Worm (Caenorhabditis elegans) whole organism, midembryonic: ENCODE data around the gene gcy-33.

ENCODE experiments used
- T22C8.4 ChIP-seq: fragments of 200-800 bp; sonication (Bioruptor generic); IDR thresholded peaks from 2 replicates; pipeline ENCODE4 v1.3.6; 2022; ENCODE audit warnings: missing genetic modification characterization, missing compliant biosample characterization
- cog-1 ChIP-seq: sonication (generic microtip); optimal IDR thresholded peaks from 2 replicates; lab custom pipeline; 2016; ENCODE audit warnings: missing genetic modification characterization, missing compliant biosample characterization
- flt-1 ChIP-seq: fragments of 200-800 bp; sonication (Bioruptor generic); IDR thresholded peaks from 2 replicates; pipeline ENCODE4 v1.3.6; 2022; ENCODE audit warnings: missing genetic modification characterization, missing compliant biosample characterization
- klf-2 ChIP-seq: fragments of 200-800 bp; sonication (Bioruptor generic); conservative IDR thresholded peaks from 2 replicates; pipeline ENCODE4 v1.3.6; 2022; ENCODE audit warnings: missing genetic modification reagents, missing genetic modification characterization, missing compliant biosample characterization
- med-1 ChIP-seq: sonication (generic microtip); optimal IDR thresholded peaks from 2 replicates; lab custom pipeline; 2017; ENCODE audit warnings: missing genetic modification characterization, mild to moderate bottlenecking, missing compliant biosample characterization, antibody characterized with exemption, missing genetic modification reagents; ENCODE audit not compliant: insufficient read depth
- ref-1 ChIP-seq: fragments of 200-800 bp; sonication (Bioruptor generic); conservative IDR thresholded peaks from 2 replicates; pipeline ENCODE4 v1.3.6; 2022; ENCODE audit warnings: missing genetic modification reagents, missing genetic modification characterization, missing compliant biosample characterization
- tab-1 ChIP-seq: fragments of 200-800 bp; sonication (Bioruptor generic); IDR thresholded peaks from 2 replicates; pipeline ENCODE4 v1.3.6; 2022; ENCODE audit warnings: missing genetic modification characterization, missing compliant biosample characterization
- ztf-23 ChIP-seq: fragments of 200-800 bp; sonication (Bioruptor generic); IDR thresholded peaks from 2 replicates; pipeline ENCODE4 v1.3.6; 2022; ENCODE audit warnings: missing genetic modification reagents, missing genetic modification characterization, missing compliant biosample characterization
- ztf-29 ChIP-seq: fragments of 200-800 bp; sonication (Bioruptor generic); IDR thresholded peaks from 2 replicates; pipeline ENCODE4 v1.3.6; 2022; ENCODE audit warnings: missing genetic modification reagents, missing genetic modification characterization, missing compliant biosample characterization

- TF ChIP-seq cog-1 (no peak), T22C8.4 (GFP tag; lab: Robert Waterston, UW) (no peak), tab-1 (GFP tag; lab: Robert Waterston, UW) (no peak), ref-1 (GFP tag; lab: Robert Waterston, UW) (no peak), flt-1 (GFP tag; lab: Robert Waterston, UW) (no peak), med-1 (GFP tag; lab: Kevin White, UChicago) (no peak), ztf-23 (GFP tag; lab: Robert Waterston, UW) (no peak), klf-2 (GFP tag; lab: Robert Waterston, UW) (no peak), ztf-29 (GFP tag; lab: Robert Waterston, UW) (no peak)
These were observed 54.8 kb downstream of the gcy-33 start for ce11 chrV:11946818-11947217.
